Fruit fly (Drosophila melanogaster): ENCODE data around the gene Nhe3.

- TF ChIP-seq EcR (GFP tag; optimal IDR thresholded peaks at IDR 0.05), result no peak
- TF ChIP-seq Dll (optimal IDR thresholded peaks at IDR 0.05), result no peak
- no peak for TF ChIP-seq psq (optimal IDR thresholded peaks at IDR 0.05)
Measured at dm6 chr2L:6701409-6702199, 17.4 kb upstream of the Nhe3 start.
